Worm (Caenorhabditis elegans) whole organism, mixed stage, embryonic: ENCODE results near the gene T13H5.8.

ENCODE experiments used
- M03D4.4 ChIP-seq: sonication (generic microtip); optimal IDR thresholded peaks from 2 replicates; lab custom pipeline; 2017; ENCODE audit warnings: mild to moderate bottlenecking, missing genetic modification characterization, missing compliant biosample characterization
- bed-3 ChIP-seq: fragments of 200-800 bp; sonication (Bioruptor generic); optimal IDR thresholded peaks from 3 replicates; lab custom pipeline; 2018; ENCODE audit warnings: mild to moderate bottlenecking, missing genetic modification characterization, moderate library complexity, missing compliant biosample characterization
- blmp-1 ChIP-seq: fragments of 150-350 bp; optimal IDR thresholded peaks from 2 replicates; lab custom pipeline; 2014; ENCODE audit warnings: missing biosample characterization, missing genetic modification characterization
- ceh-39 ChIP-seq: fragments of 150-350 bp; optimal IDR thresholded peaks from 2 replicates; lab custom pipeline; 2014; ENCODE audit warnings: missing biosample characterization, missing genetic modification characterization
- ceh-43 ChIP-seq: fragments of 200-800 bp; sonication (Bioruptor generic); optimal IDR thresholded peaks from 2 replicates; lab custom pipeline; 2018; ENCODE audit warnings: mild to moderate bottlenecking, missing genetic modification characterization, moderate library complexity, missing compliant biosample characterization
- ceh-83 ChIP-seq: fragments of 200-800 bp; sonication (Bioruptor generic); optimal IDR thresholded peaks from 2 replicates; lab custom pipeline; 2018; ENCODE audit warnings: mild to moderate bottlenecking, missing genetic modification characterization, missing compliant biosample characterization
- ces-1 ChIP-seq: fragments of 150-350 bp; optimal IDR thresholded peaks from 2 replicates; lab custom pipeline; 2014; ENCODE audit warnings: missing biosample characterization, missing genetic modification reagents, missing genetic modification characterization
- cnd-1 ChIP-seq: fragments of 200-800 bp; sonication (Bioruptor generic); optimal IDR thresholded peaks from 2 replicates; lab custom pipeline; 2018; ENCODE audit warnings: mild to moderate bottlenecking, missing genetic modification characterization, missing compliant biosample characterization
- drap-1 ChIP-seq: fragments of 200-800 bp; sonication (Bioruptor generic); optimal IDR thresholded peaks from 3 replicates; lab custom pipeline; 2018; ENCODE audit warnings: mild to moderate bottlenecking, missing genetic modification characterization, missing compliant biosample characterization
- elt-1 ChIP-seq: sonication (generic microtip); optimal IDR thresholded peaks from 2 replicates; lab custom pipeline; 2017; ENCODE audit warnings: missing genetic modification characterization, mild to moderate bottlenecking, missing compliant biosample characterization, antibody characterized with exemption, moderate library complexity, borderline replicate concordance; ENCODE audit not compliant: insufficient read depth
- elt-3 ChIP-seq: fragments of 150-350 bp; optimal IDR thresholded peaks from 2 replicates; lab custom pipeline; 2014; ENCODE audit warnings: missing biosample characterization, missing genetic modification characterization
- flh-1 ChIP-seq: fragments of 200-800 bp; sonication (Bioruptor generic); optimal IDR thresholded peaks from 2 replicates; lab custom pipeline; 2018; ENCODE audit warnings: mild to moderate bottlenecking, missing genetic modification characterization, moderate library complexity, missing compliant biosample characterization
- ham-2 ChIP-seq: fragments of 200-800 bp; sonication (Bioruptor generic); optimal IDR thresholded peaks from 2 replicates; lab custom pipeline; 2018; ENCODE audit warnings: mild to moderate bottlenecking, missing genetic modification characterization, missing compliant biosample characterization
- hlh-1 ChIP-seq: fragments of 150-350 bp; optimal IDR thresholded peaks from 2 replicates; lab custom pipeline; 2014; ENCODE audit warnings: missing biosample characterization, missing genetic modification reagents, missing genetic modification characterization
- lin-13 ChIP-seq: fragments of 150-350 bp; optimal IDR thresholded peaks from 2 replicates; lab custom pipeline; 2014; ENCODE audit warnings: missing biosample characterization, missing genetic modification characterization
- lin-32 ChIP-seq: fragments of 200-800 bp; sonication (Bioruptor generic); optimal IDR thresholded peaks from 2 replicates; lab custom pipeline; 2018; ENCODE audit warnings: mild to moderate bottlenecking, missing genetic modification characterization, missing compliant biosample characterization
- lsy-2 ChIP-seq: fragments of 150-350 bp; optimal IDR thresholded peaks from 2 replicates; lab custom pipeline; 2014; ENCODE audit warnings: missing biosample characterization, missing genetic modification characterization
- mab-5 ChIP-seq: fragments of 150-350 bp; optimal IDR thresholded peaks from 2 replicates; lab custom pipeline; 2014; ENCODE audit warnings: missing biosample characterization, missing genetic modification characterization
- mep-1 ChIP-seq: fragments of 150-350 bp; optimal IDR thresholded peaks from 2 replicates; lab custom pipeline; 2017; ENCODE audit warnings: missing biosample characterization, missing genetic modification reagents, missing genetic modification characterization, inconsistent platforms
- mls-2 ChIP-seq: sonication (generic microtip); optimal IDR thresholded peaks from 2 replicates; lab custom pipeline; 2016; ENCODE audit warnings: mild to moderate bottlenecking, missing genetic modification characterization, moderate library complexity, missing compliant biosample characterization
- nhr-12 ChIP-seq: fragments of 150-350 bp; optimal IDR thresholded peaks from 2 replicates; lab custom pipeline; 2014; ENCODE audit warnings: missing biosample characterization, missing genetic modification characterization
- nhr-2 ChIP-seq: fragments of 150-350 bp; optimal IDR thresholded peaks from 2 replicates; lab custom pipeline; 2014; ENCODE audit warnings: missing biosample characterization, missing genetic modification characterization
- nhr-237 ChIP-seq: fragments of 150-350 bp; optimal IDR thresholded peaks from 2 replicates; lab custom pipeline; 2014; ENCODE audit warnings: missing biosample characterization, missing genetic modification characterization
- nhr-28 ChIP-seq: fragments of 150-350 bp; optimal IDR thresholded peaks from 2 replicates; lab custom pipeline; 2014; ENCODE audit warnings: missing biosample characterization, missing genetic modification characterization
- nhr-76 ChIP-seq: sonication (generic microtip); optimal IDR thresholded peaks from 2 replicates; lab custom pipeline; 2017; ENCODE audit warnings: missing biosample characterization, missing genetic modification characterization
- pha-4 ChIP-seq: fragments of 150-350 bp; optimal IDR thresholded peaks from 2 replicates; lab custom pipeline; 2018; ENCODE audit warnings: missing biosample characterization, missing genetic modification reagents, missing genetic modification characterization
- sem-2 ChIP-seq: fragments of 200-800 bp; sonication (Bioruptor generic); optimal IDR thresholded peaks from 2 replicates; lab custom pipeline; 2018; ENCODE audit warnings: mild to moderate bottlenecking, missing genetic modification characterization, missing compliant biosample characterization
- snpc-4 ChIP-seq: fragments of 150-350 bp; optimal IDR thresholded peaks from 2 replicates; lab custom pipeline; 2014; ENCODE audit warnings: missing biosample characterization, missing genetic modification characterization
- sptf-1 ChIP-seq: sonication (generic microtip); optimal IDR thresholded peaks from 2 replicates; lab custom pipeline; 2017; ENCODE audit warnings: mild to moderate bottlenecking, missing genetic modification characterization, moderate library complexity, missing compliant biosample characterization
- tbx-8 ChIP-seq: fragments of 200-800 bp; sonication (Bioruptor generic); optimal IDR thresholded peaks from 2 replicates; lab custom pipeline; 2018; ENCODE audit warnings: mild to moderate bottlenecking, missing genetic modification characterization, moderate library complexity, missing compliant biosample characterization
- unc-120 ChIP-seq: sonication (generic microtip); optimal IDR thresholded peaks from 2 replicates; lab custom pipeline; 2017; ENCODE audit warnings: missing genetic modification characterization, missing compliant biosample characterization; ENCODE audit not compliant: poor library complexity, severe bottlenecking
- unc-39 ChIP-seq: fragments of 150-350 bp; optimal IDR thresholded peaks from 2 replicates; lab custom pipeline; 2014; ENCODE audit warnings: missing biosample characterization, missing genetic modification characterization
- unc-62 ChIP-seq: fragments of 150-350 bp; optimal IDR thresholded peaks from 2 replicates; lab custom pipeline; 2014; ENCODE audit warnings: missing biosample characterization, missing genetic modification reagents, missing genetic modification characterization
- zip-8 ChIP-seq: fragments of 150-350 bp; optimal IDR thresholded peaks from 2 replicates; lab custom pipeline; 2014; ENCODE audit warnings: missing biosample characterization, missing genetic modification characterization
- ztf-11 ChIP-seq: fragments of 150-350 bp; optimal IDR thresholded peaks from 2 replicates; lab custom pipeline; 2014; ENCODE audit warnings: missing biosample characterization, missing genetic modification characterization

The T13H5.8 gene

DNA sequence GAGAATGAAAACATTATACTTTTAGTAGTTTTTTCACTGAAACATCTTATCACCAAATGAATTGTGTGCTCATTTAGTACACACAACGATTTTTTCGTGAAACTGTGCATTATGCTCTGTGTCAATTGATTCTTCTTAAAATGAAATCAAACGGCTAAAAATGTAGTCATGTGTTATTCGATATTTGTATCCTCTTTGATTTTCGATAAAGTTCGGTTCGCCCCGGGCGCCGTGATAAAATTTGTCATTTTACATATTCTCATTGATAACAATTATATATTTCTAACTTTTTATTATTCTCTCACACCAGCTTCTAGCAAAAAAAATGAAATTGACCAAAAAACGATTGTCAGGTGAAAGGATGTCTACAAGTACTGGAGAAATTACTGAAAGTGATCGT is 3.6 kb upstream of the T13H5.8 start, which contains the start of gene ctg-2:
TSS of gene ctg-2 (plus strand) at position 326 of the 400 bp plus-strand sequence.
- TF ChIP-seq tbx-8 (GFP tag; lab: Kevin White, UChicago) (no peak), drap-1 (GFP tag; lab: Kevin White, UChicago) (no peak), lsy-2 (tag; lab: Kevin White, UChicago) (no peak)

- no peak for TF ChIP-seq M03D4.4 (tag; lab: Kevin White, UChicago)
- no peak for TF ChIP-seq nhr-237 (tag; lab: Kevin White, UChicago)
- TF ChIP-seq lin-13 (tag; lab: Kevin White, UChicago) = no peak
- TF ChIP-seq lin-32 = no peak
- TF ChIP-seq sptf-1 = no peak
- no peak for TF ChIP-seq ceh-43 (GFP tag; lab: Kevin White, UChicago)
- no peak for TF ChIP-seq mep-1 (tag; lab: Kevin White, UChicago)
- TF ChIP-seq, all 35 proteins: peak for 0
Measured at ce11 chrII:8515521-8515920, 2.8 kb upstream of the T13H5.8 start.

DNA sequence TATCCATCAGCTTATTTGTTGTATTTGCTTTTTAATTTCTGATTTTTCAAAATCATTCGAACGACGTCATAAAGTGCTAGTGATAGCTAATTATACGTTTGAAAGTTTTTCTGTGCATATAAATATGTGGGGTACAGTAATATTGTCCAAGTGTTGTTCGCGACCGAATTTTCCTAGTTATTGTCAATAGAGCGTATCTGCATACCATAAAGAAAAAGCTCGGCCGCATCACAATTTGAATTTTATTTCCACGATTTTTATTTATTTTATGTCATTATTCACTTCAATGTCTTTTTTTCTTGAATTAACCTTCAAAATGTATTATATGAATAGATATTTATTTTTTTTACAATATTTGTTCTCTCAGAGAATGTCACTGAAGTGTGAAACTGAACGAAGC is 1.5 kb upstream of the T13H5.8 start, which contains the start of gene rnh-2:
TSS of gene rnh-2 (plus strand) at position 368 of the 400 bp plus-strand sequence.
- TF ChIP-seq sem-2 = no peak
- no peak for TF ChIP-seq ceh-83 (GFP tag; lab: Kevin White, UChicago)
- TF ChIP-seq M03D4.4 (tag; lab: Kevin White, UChicago) = no peak
- peak; percentile 71 for TF ChIP-seq sptf-1
- TF ChIP-seq nhr-28 (tag; lab: Kevin White, UChicago) = no peak
- TF ChIP-seq elt-1 = no peak
- TF ChIP-seq nhr-76 (tag; lab: Kevin White, UChicago) = no peak
- no peak for TF ChIP-seq tbx-8 (GFP tag; lab: Kevin White, UChicago)
- TF ChIP-seq nhr-2 = no peak
- no peak for TF ChIP-seq ztf-11 (tag; lab: Kevin White, UChicago)
- TF ChIP-seq ham-2 (GFP tag; lab: Kevin White, UChicago) = no peak
- TF ChIP-seq pha-4 (tag; lab: Kevin White, UChicago) = peak; percentile 78
- TF ChIP-seq lin-32 = no peak
- no peak for TF ChIP-seq unc-120 (tag; lab: Kevin White, UChicago)
- no peak for TF ChIP-seq flh-1 (GFP tag; lab: Kevin White, UChicago)
- TF ChIP-seq ceh-43 (GFP tag; lab: Kevin White, UChicago) = no peak
- TF ChIP-seq unc-39 (tag; lab: Kevin White, UChicago) = no peak
- TF ChIP-seq snpc-4 (tag; lab: Kevin White, UChicago) = no peak
- peak; percentile 91 for TF ChIP-seq lsy-2 (tag; lab: Kevin White, UChicago)
- no peak for TF ChIP-seq lin-13 (tag; lab: Kevin White, UChicago)
- TF ChIP-seq elt-3 (tag; lab: Kevin White, UChicago) = no peak
- TF ChIP-seq unc-62 (GFP tag; lab: Kevin White, UChicago) = no peak
- no peak for TF ChIP-seq mls-2 (tag; lab: Kevin White, UChicago)
- TF ChIP-seq blmp-1 (tag; lab: Kevin White, UChicago) = no peak
- TF ChIP-seq zip-8 = no peak
- TF ChIP-seq cnd-1 (tag; lab: Kevin White, UChicago) = no peak
- TF ChIP-seq drap-1 (GFP tag; lab: Kevin White, UChicago) = peak; percentile 7
- no peak for TF ChIP-seq mab-5
- TF ChIP-seq hlh-1 (tag; lab: Kevin White, UChicago) = no peak
- TF ChIP-seq bed-3 (GFP tag; lab: Kevin White, UChicago) = no peak
- peak; percentile 32 for TF ChIP-seq nhr-237 (tag; lab: Kevin White, UChicago)
- TF ChIP-seq ceh-39 (tag; lab: Kevin White, UChicago) = peak; percentile 48
- TF ChIP-seq mep-1 (tag; lab: Kevin White, UChicago) = peak; percentile 47
- TF ChIP-seq nhr-12 (tag; lab: Kevin White, UChicago) = no peak
- no peak for TF ChIP-seq ces-1 (GFP tag; lab: Kevin White, UChicago)
- TF ChIP-seq, all 35 proteins: peak for 7

ce11 chrII:8520625-8521024 is 2.3 kb downstream of the T13H5.8 start, which contains the start of gene cht-2:
Gene cht-2 (plus strand): TSS chrII:8520925.
- no peak for TF ChIP-seq ceh-43 (GFP tag; lab: Kevin White, UChicago)
- TF ChIP-seq, all 35 proteins: peak for 0
